Worm (Caenorhabditis elegans): ENCODE results near the gene F11D5.1.

DNA sequence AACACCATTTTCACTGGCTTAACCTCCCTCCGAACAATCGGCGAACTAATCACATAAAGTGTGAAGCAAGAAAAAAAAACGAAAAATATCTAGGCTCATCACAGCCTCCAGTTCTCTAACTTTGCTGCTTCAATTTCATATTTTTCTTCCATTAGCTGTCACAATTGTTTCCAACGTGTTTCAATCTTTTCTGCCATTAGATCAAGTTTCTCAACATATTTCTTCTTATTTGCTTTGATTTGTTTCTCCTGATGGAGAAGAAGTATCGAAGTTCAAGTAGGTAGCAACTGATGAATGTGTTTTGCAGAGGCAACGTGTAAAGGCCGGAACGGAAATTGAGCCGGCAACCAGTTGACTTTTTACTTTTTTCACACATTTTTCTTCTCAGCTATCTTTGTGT, 47.2 kb downstream of the F11D5.1 start, which contains the start of gene ZK563.7:
- TF ChIP-seq T22C8.4 (GFP tag; IDR thresholded peaks at IDR 0.05), result no peak
- TF ChIP-seq flt-1 (GFP tag; IDR thresholded peaks at IDR 0.05), result no peak
- no peak for TF ChIP-seq tab-1 (GFP tag; IDR thresholded peaks at IDR 0.05)
- no peak for TF ChIP-seq cog-1 (tag; optimal IDR thresholded peaks at IDR 0.05)
- TF ChIP-seq med-1 (GFP tag; optimal IDR thresholded peaks at IDR 0.05; ENCODE audit: insufficient read depth), result no peak
- TF ChIP-seq klf-2 (GFP tag; conservative IDR thresholded peaks at IDR 0.05), result no peak
- no peak for TF ChIP-seq ref-1 (GFP tag; conservative IDR thresholded peaks at IDR 0.05)
- no peak for TF ChIP-seq ztf-29 (GFP tag; IDR thresholded peaks at IDR 0.05)
